Fruit fly (Drosophila melanogaster): ENCODE results near the gene CG34427.

CG34427 gene

dm6 chr3L:8772998-8773684, 31.4 kb upstream of the CG34427 start (continued):
- TF ChIP-seq pdm3 (GFP tag; optimal IDR thresholded peaks at IDR 0.05) (peak; percentile 72), esn (GFP tag; optimal IDR thresholded peaks at IDR 0.05) (peak; percentile 56), CG1621 (tag; optimal IDR thresholded peaks at IDR 0.05) (peak; percentile 60), svp (GFP tag) (no peak), CG10669 (GFP tag; optimal IDR thresholded peaks at IDR 0.05) (peak; percentile 65), net (GFP tag; optimal IDR thresholded peaks at IDR 0.05) (peak; percentile 70), CG7368 (GFP tag; optimal IDR thresholded peaks at IDR 0.05) (peak; percentile 7), acj6 (GFP tag; optimal IDR thresholded peaks at IDR 0.05) (peak; percentile 60), Eip75B (GFP tag; optimal IDR thresholded peaks at IDR 0.05) (peak; percentile 32), CG15336 (GFP tag; IDR thresholded peaks at IDR 0.05) (peak; percentile 86), fd85E (GFP tag; optimal IDR thresholded peaks at IDR 0.05) (no peak), Gug (GFP tag; IDR thresholded peaks at IDR 0.05) (peak; percentile 57), CG34406 (GFP tag; optimal IDR thresholded peaks at IDR 0.05) (peak; percentile 65), CG6276 (GFP tag; optimal IDR thresholded peaks at IDR 0.05) (peak; percentile 63), CG16779 (tag; optimal IDR thresholded peaks at IDR 0.05) (no peak), CG6808 (GFP tag; optimal IDR thresholded peaks at IDR 0.05) (peak; percentile 49), ss (GFP tag; optimal IDR thresholded peaks at IDR 0.05) (peak; percentile 47 to 63), lz (GFP tag; optimal IDR thresholded peaks at IDR 0.05) (peak; percentile 24), Hr4 (GFP tag; optimal IDR thresholded peaks at IDR 0.05) (peak; percentile 71), Ets21C (GFP tag; optimal IDR thresholded peaks at IDR 0.05) (no peak), Sox14 (GFP tag; optimal IDR thresholded peaks at IDR 0.05) (peak; percentile 31), salr (GFP tag; optimal IDR thresholded peaks at IDR 0.05) (peak in 1 of 2 experiments; percentile 24), CG8319 (GFP tag; optimal IDR thresholded peaks at IDR 0.05) (peak; percentile 13), CG11902 (GFP tag; optimal IDR thresholded peaks at IDR 0.05) (peak; percentile 9), CG11294 (GFP tag; IDR thresholded peaks at IDR 0.05) (peak; percentile 46; the same call in 1 of the 2 replicates), spab (GFP tag; optimal IDR thresholded peaks at IDR 0.05) (peak; percentile 56), Met (GFP tag; optimal IDR thresholded peaks at IDR 0.05) (peak; percentile 37), CG6163 (GFP tag; IDR thresholded peaks at IDR 0.05) (peak; percentile 74), eg (GFP tag; IDR thresholded peaks at IDR 0.05) (peak; percentile 83), OdsH (GFP tag; optimal IDR thresholded peaks at IDR 0.05) (peak; percentile 78), fd59A (GFP tag; optimal IDR thresholded peaks at IDR 0.05) (peak; percentile 66), fkh (GFP tag; optimal IDR thresholded peaks at IDR 0.05) (no peak), Lpt (GFP tag; optimal IDR thresholded peaks at IDR 0.05) (peak; percentile 60)

- peak; percentile 51 for TF ChIP-seq vri (GFP tag; optimal IDR thresholded peaks at IDR 0.05)
- no peak for TF ChIP-seq Hr4 (GFP tag; optimal IDR thresholded peaks at IDR 0.05)
- no peak for TF ChIP-seq spab (GFP tag; optimal IDR thresholded peaks at IDR 0.05)
Observed at dm6 chr3L:8773713-8774112, 30.9 kb upstream of the CG34427 start.

- TF ChIP-seq fd59A (GFP tag; optimal IDR thresholded peaks at IDR 0.05) = no peak
- no peak for TF ChIP-seq Hr39 (GFP tag; optimal IDR thresholded peaks at IDR 0.05)
- no peak for TF ChIP-seq dsx (GFP tag; optimal IDR thresholded peaks at IDR 0.05; ENCODE audit: poor library complexity, severe bottlenecking)
- TF ChIP-seq CG15336 (GFP tag; IDR thresholded peaks at IDR 0.05) = no peak
- TF ChIP-seq CG6808 (GFP tag; optimal IDR thresholded peaks at IDR 0.05) = peak; percentile 60
- no peak for TF ChIP-seq Gug (GFP tag; IDR thresholded peaks at IDR 0.05)
- TF ChIP-seq salr (GFP tag; optimal IDR thresholded peaks at IDR 0.05) = no peak
- TF ChIP-seq CG34406 (GFP tag; optimal IDR thresholded peaks at IDR 0.05) = no peak
- no peak for TF ChIP-seq CG3032 (tag; optimal IDR thresholded peaks at IDR 0.05)
- peak; percentile 73 for TF ChIP-seq Eip78C (GFP tag)
- no peak for TF ChIP-seq CG11294 (GFP tag; IDR thresholded peaks at IDR 0.05)
- peak; percentile 37 for TF ChIP-seq CG1621 (tag; optimal IDR thresholded peaks at IDR 0.05)
- TF ChIP-seq CG31627 (GFP tag; optimal IDR thresholded peaks at IDR 0.05) = no peak
- TF ChIP-seq CG8319 (GFP tag; optimal IDR thresholded peaks at IDR 0.05) = no peak
- TF ChIP-seq CG6792 (GFP tag; optimal IDR thresholded peaks at IDR 0.05) = no peak
- peak; percentile 27 for TF ChIP-seq Met (GFP tag; optimal IDR thresholded peaks at IDR 0.05)
- no peak for TF ChIP-seq CG16779 (tag; optimal IDR thresholded peaks at IDR 0.05)
- TF ChIP-seq CG9139 (GFP tag; optimal IDR thresholded peaks at IDR 0.05) = peak; percentile 70
- no peak for TF ChIP-seq CG3919 (GFP tag; optimal IDR thresholded peaks at IDR 0.05)
- TF ChIP-seq Sox14 (GFP tag; optimal IDR thresholded peaks at IDR 0.05) = peak; percentile 32
- TF ChIP-seq svp (GFP tag) = peak; percentile 14
- peak; percentile 81 for TF ChIP-seq CG6854 (GFP tag; optimal IDR thresholded peaks at IDR 0.05)
- no peak for TF ChIP-seq esn (GFP tag; optimal IDR thresholded peaks at IDR 0.05)
- TF ChIP-seq Blimp-1 (GFP tag; optimal IDR thresholded peaks at IDR 0.05) = peak; percentile 99
Observed at dm6 chr3L:8774974-8775731, 29.4 kb upstream of the CG34427 start.
